Worm (Caenorhabditis elegans): ENCODE measurements around the gene hmt-1.

hmt-1 gene

ce11 chrIII:11099864-11100263, at the start of gene hmt-1:
TSS of gene hmt-1 (minus strand) at chrIII:11099964.
- TF ChIP-seq tbx-2 (tag; optimal IDR thresholded peaks at IDR 0.05) (no peak), K02D7.2 (tag; optimal IDR thresholded peaks at IDR 0.05) (no peak), Y22D7AL.16 (tag; optimal IDR thresholded peaks at IDR 0.05) (no peak), pros-1 (tag; optimal IDR thresholded peaks at IDR 0.05) (no peak), pax-1 (tag; optimal IDR thresholded peaks at IDR 0.05) (no peak), sox-4 (tag; optimal IDR thresholded peaks at IDR 0.05) (no peak), pag-3 (tag; optimal IDR thresholded peaks at IDR 0.05; ENCODE audit: borderline replicate concordance) (no peak)

ce11 chrIII:11149254-11149876, 49.6 kb upstream of the hmt-1 start:
- TF ChIP-seq syd-9 (tag; optimal IDR thresholded peaks at IDR 0.05) (no peak), zip-5 (tag; optimal IDR thresholded peaks at IDR 0.05) (no peak), dve-1 (tag; optimal IDR thresholded peaks at IDR 0.05) (no peak), ceh-31 (tag; optimal IDR thresholded peaks at IDR 0.05) (no peak), ceh-19 (GFP tag; optimal IDR thresholded peaks at IDR 0.05) (no peak), ceh-24 (tag; optimal IDR thresholded peaks at IDR 0.05) (no peak), unc-42 (tag; optimal IDR thresholded peaks at IDR 0.05) (no peak), tbx-2 (tag; optimal IDR thresholded peaks at IDR 0.05) (no peak), C38D4.7 (GFP tag; optimal IDR thresholded peaks at IDR 0.05) (no peak), hlh-13 (GFP tag; optimal IDR thresholded peaks at IDR 0.05) (no peak), fkh-10 (GFP tag; optimal IDR thresholded peaks at IDR 0.05) (no peak), elt-2 (tag; optimal IDR thresholded peaks at IDR 0.05) (no peak), nhr-11 (tag; optimal IDR thresholded peaks at IDR 0.05) (no peak), ceh-45 (GFP tag; IDR thresholded peaks at IDR 0.05) (no peak), ttx-3 (tag; optimal IDR thresholded peaks at IDR 0.05) (no peak), ceh-2 (tag; optimal IDR thresholded peaks at IDR 0.05) (no peak), lin-11 (tag; optimal IDR thresholded peaks at IDR 0.05) (no peak), pha-4 (tag; optimal IDR thresholded peaks at IDR 0.05) (no peak), pqm-1 (tag; optimal IDR thresholded peaks at IDR 0.05) (no peak), hlh-15 (tag; optimal IDR thresholded peaks at IDR 0.05) (no peak)

ce11 chrIII:11142908-11143307, 43.1 kb upstream of the hmt-1 start:
- TF ChIP-seq sdc-2 (tag; optimal IDR thresholded peaks at IDR 0.05) (no peak), elt-4 (tag; optimal IDR thresholded peaks at IDR 0.05) (peak; percentile 58), C08G9.2 (tag; optimal IDR thresholded peaks at IDR 0.05) (peak; percentile 10)

DNA sequence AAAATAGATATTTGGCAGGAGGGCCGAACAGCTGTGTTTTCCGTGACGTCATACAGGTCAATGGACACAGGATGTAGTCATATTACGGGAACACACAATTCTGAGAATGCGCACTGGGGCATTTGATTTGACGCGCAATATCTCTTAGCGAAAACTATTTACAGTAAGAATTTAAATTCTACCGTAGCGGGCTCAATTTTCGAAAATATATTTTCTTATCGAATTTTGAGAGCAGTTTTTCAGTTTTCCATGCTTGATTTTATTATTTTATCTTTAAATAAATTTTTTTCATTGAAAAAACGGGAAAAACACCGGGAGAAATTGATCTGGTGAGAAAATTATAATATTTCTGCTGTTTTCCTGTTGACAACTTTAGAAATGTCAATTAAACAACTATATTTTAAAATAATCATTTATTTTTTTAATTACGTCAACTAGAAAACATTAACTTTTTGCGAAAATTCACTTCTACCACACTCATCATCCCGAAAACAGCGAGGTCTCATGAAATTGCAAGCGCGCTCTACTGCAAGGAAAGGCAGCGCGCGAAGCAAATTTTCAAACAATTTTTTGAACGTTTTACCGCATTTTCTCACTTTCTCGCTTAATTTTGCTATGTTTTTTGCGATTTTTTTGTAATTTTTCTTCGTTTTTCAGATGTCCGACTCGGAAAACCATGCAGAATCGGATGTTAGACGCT, 42.2 kb upstream of the hmt-1 start, which contains the start of the genes Y47D3A.1 and pola-1:
Y47D3A.1 (minus strand) TSS at position 51 of the 700 bp plus-strand sequence.
pola-1 (plus strand) TSS at position 658 of the 700 bp plus-strand sequence.
- TF ChIP-seq K09A11.1 (tag; optimal IDR thresholded peaks at IDR 0.05; ENCODE audit: insufficient read depth) (no peak), elt-2 (tag; optimal IDR thresholded peaks at IDR 0.05) (peak; percentile 74), hlh-30 (tag; optimal IDR thresholded peaks at IDR 0.05; ENCODE audit: insufficient read depth) (peak; percentile 23), T23F11.4 (GFP tag; optimal IDR thresholded peaks at IDR 0.05) (no peak), che-1 (tag; optimal IDR thresholded peaks at IDR 0.05) (peak; percentile 13), C08G9.2 (tag; optimal IDR thresholded peaks at IDR 0.05) (peak; percentile 82), tbx-7 (tag; optimal IDR thresholded peaks at IDR 0.05) (peak; percentile 32), ceh-34 (tag; optimal IDR thresholded peaks at IDR 0.05) (peak; percentile 55), unc-42 (tag; optimal IDR thresholded peaks at IDR 0.05) (peak; percentile 55), ceh-2 (tag; optimal IDR thresholded peaks at IDR 0.05) (peak; percentile 81), mec-3 (tag; optimal IDR thresholded peaks at IDR 0.05; ENCODE audit: borderline replicate concordance) (no peak), hlh-15 (tag; optimal IDR thresholded peaks at IDR 0.05) (peak; percentile 6), ceh-18 (tag; optimal IDR thresholded peaks at IDR 0.05) (peak; percentile 24), pat-9 (tag; optimal IDR thresholded peaks at IDR 0.05) (no peak), hlh-13 (GFP tag; optimal IDR thresholded peaks at IDR 0.05) (peak; percentile 27), unc-86 (tag; optimal IDR thresholded peaks at IDR 0.05) (peak; percentile 49), F13H6.1 (tag; optimal IDR thresholded peaks at IDR 0.05) (peak; percentile 49), syd-9 (tag; optimal IDR thresholded peaks at IDR 0.05) (no peak), ceh-14 (tag; optimal IDR thresholded peaks at IDR 0.05) (peak; percentile 67), dmd-4 (tag; optimal IDR thresholded peaks at IDR 0.05; ENCODE audit: borderline replicate concordance) (peak; percentile 36), unc-3 (GFP tag; conservative IDR thresholded peaks at IDR 0.05) (peak; percentile 24; the same call in 1 of the 2 replicates), unc-3 (tag; optimal IDR thresholded peaks at IDR 0.05) (no peak), ztf-16 (tag; optimal IDR thresholded peaks at IDR 0.05) (peak; percentile 59), ahr-1 (tag; optimal IDR thresholded peaks at IDR 0.05) (peak; percentile 56)
